Fruit fly (Drosophila melanogaster): ENCODE results near the gene CG3407.
A peak's percentile ranks its signal among the peaks of the same experiment; 100 is the strongest.

The CG3407 gene

DNA sequence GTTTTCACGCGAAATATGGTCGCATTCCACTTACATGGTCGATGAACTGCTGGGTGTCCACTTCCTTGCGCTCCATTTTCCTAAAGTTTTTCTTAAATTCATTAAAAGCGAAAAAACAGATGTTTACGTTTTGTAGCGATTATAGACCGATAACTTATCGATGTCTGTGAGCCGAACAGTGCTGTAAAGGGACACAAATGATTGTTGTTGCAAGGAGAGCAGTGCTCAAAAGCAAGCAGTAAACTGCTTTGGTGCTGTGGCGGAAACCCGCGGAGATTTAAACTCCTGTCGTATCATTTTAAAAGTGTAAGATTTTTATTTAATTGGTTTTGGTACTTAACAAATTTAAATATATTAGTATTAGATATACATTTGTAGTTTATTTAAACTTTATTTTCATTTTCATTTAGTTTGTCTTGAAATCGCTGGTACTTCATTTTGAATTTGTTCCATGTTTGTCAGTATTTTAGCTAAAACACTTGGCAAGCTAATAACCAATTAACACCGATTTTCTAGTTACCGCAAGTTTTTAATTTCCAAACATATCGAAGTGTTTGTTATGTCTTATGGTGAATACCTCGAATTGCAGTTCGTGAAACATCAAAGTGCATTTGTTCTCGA lies at the start of gene CG3407 (continued):
- no peak for TF ChIP-seq scrt (GFP tag; optimal IDR thresholded peaks at IDR 0.05)
- no peak for TF ChIP-seq ac (GFP tag; optimal IDR thresholded peaks at IDR 0.05)
- no peak for TF ChIP-seq Spps (tag; optimal IDR thresholded peaks at IDR 0.05)
- no peak for TF ChIP-seq CG17385 (GFP tag; optimal IDR thresholded peaks at IDR 0.05)
- TF ChIP-seq amos (GFP tag; IDR thresholded peaks at IDR 0.05; ENCODE audit: partially characterized antibody) = peak; percentile 82
- TF ChIP-seq bigmax (GFP tag; optimal IDR thresholded peaks at IDR 0.05) = no peak
- peak; percentile 55 for TF ChIP-seq Ptx1 (GFP tag; IDR thresholded peaks at IDR 0.05)
- no peak for TF ChIP-seq Hmx (GFP tag; optimal IDR thresholded peaks at IDR 0.05)
- TF ChIP-seq CG2875 (GFP tag; optimal IDR thresholded peaks at IDR 0.05) = no peak
- TF ChIP-seq CG7928 (GFP tag; optimal IDR thresholded peaks at IDR 0.05) = no peak
- no peak for TF ChIP-seq cad (GFP tag; optimal IDR thresholded peaks at IDR 0.05)
- no peak for TF ChIP-seq Atf6 (GFP tag; IDR thresholded peaks at IDR 0.05)
- peak; percentile 92 for TF ChIP-seq CG4360 (GFP tag; IDR thresholded peaks at IDR 0.05)
- TF ChIP-seq CG13424 (tag; optimal IDR thresholded peaks at IDR 0.05) = no peak
- TF ChIP-seq gce (GFP tag; IDR thresholded peaks at IDR 0.05) = no peak
- TF ChIP-seq stwl (tag; optimal IDR thresholded peaks at IDR 0.05) = peak; percentile 97
- no peak for TF ChIP-seq CG10431 (GFP tag; optimal IDR thresholded peaks at IDR 0.05)
- peak; percentile 36 for TF ChIP-seq CG3163 (GFP tag; optimal IDR thresholded peaks at IDR 0.05)
- TF ChIP-seq D19A (tag; optimal IDR thresholded peaks at IDR 0.05) = no peak
- TF ChIP-seq phol (tag; optimal IDR thresholded peaks at IDR 0.05) = peak; percentile 48
- TF ChIP-seq CG8765 (GFP tag; IDR thresholded peaks at IDR 0.05) = no peak
- TF ChIP-seq CG2202 (tag; optimal IDR thresholded peaks at IDR 0.05) = no peak
- no peak for TF ChIP-seq CG18011 (GFP tag; optimal IDR thresholded peaks at IDR 0.05)
- TF ChIP-seq CG8290 (GFP tag; optimal IDR thresholded peaks at IDR 0.05) = peak; percentile 60
- TF ChIP-seq CG8290 (tag; optimal IDR thresholded peaks at IDR 0.05) = no peak
- TF ChIP-seq CG3847 (GFP tag; IDR thresholded peaks at IDR 0.05) = peak; percentile 76
- peak; percentile 56 for TF ChIP-seq CG12391 (tag; optimal IDR thresholded peaks at IDR 0.05)
- TF ChIP-seq Max (GFP tag; optimal IDR thresholded peaks at IDR 0.05) = no peak
- TF ChIP-seq CG2712 (tag; optimal IDR thresholded peaks at IDR 0.05) = peak; percentile 33
- TF ChIP-seq Blimp-1 (GFP tag; optimal IDR thresholded peaks at IDR 0.05) = no peak
- no peak for TF ChIP-seq CG31441 (GFP tag; IDR thresholded peaks at IDR 0.05)
- TF ChIP-seq nom (GFP tag; optimal IDR thresholded peaks at IDR 0.05) = no peak
- TF ChIP-seq ara (GFP tag; IDR thresholded peaks at IDR 0.05) = no peak
- no peak for TF ChIP-seq CTCF (GFP tag; optimal IDR thresholded peaks at IDR 0.05)
- peak; percentile 54; the same call in 1 of the 2 replicates for TF ChIP-seq nerfin-2 (GFP tag; IDR thresholded peaks at IDR 0.05; ENCODE audit: partially characterized antibody)
- no peak for TF ChIP-seq CG10274 (GFP tag; optimal IDR thresholded peaks at IDR 0.05)
- TF ChIP-seq abd-A (tag; optimal IDR thresholded peaks at IDR 0.05) = no peak
- peak in 1 of 3 experiments; percentile 4 for TF ChIP-seq lola (GFP tag; optimal IDR thresholded peaks at IDR 0.05)
- TF ChIP-seq CG2129 (GFP tag; IDR thresholded peaks at IDR 0.05; ENCODE audit: partially characterized antibody) = no peak
- no peak for TF ChIP-seq sim (GFP tag; IDR thresholded peaks at IDR 0.05)
- TF ChIP-seq CG8944 (GFP tag; optimal IDR thresholded peaks at IDR 0.05) = peak; percentile 53
- peak; percentile 4 for TF ChIP-seq CG30431 (GFP tag; optimal IDR thresholded peaks at IDR 0.05)
- no peak for TF ChIP-seq sr (GFP tag; IDR thresholded peaks at IDR 0.05)
- no peak for TF ChIP-seq pfk (GFP tag; optimal IDR thresholded peaks at IDR 0.05)
- TF ChIP-seq CG17361 (GFP tag; IDR thresholded peaks at IDR 0.05) = no peak
- peak; percentile 75 for TF ChIP-seq Opbp (GFP tag; IDR thresholded peaks at IDR 0.05; ENCODE audit: partially characterized antibody)
- TF ChIP-seq Rx (GFP tag; IDR thresholded peaks at IDR 0.05) = no peak
- peak; percentile 90 for TF ChIP-seq CG4617 (GFP tag; optimal IDR thresholded peaks at IDR 0.05; ENCODE audit: borderline replicate concordance)
- no peak for TF ChIP-seq Doc2 (GFP tag; IDR thresholded peaks at IDR 0.05)
- TF ChIP-seq dan (GFP tag; IDR thresholded peaks at IDR 0.05) = no peak
- TF ChIP-seq CG1792 (GFP tag; optimal IDR thresholded peaks at IDR 0.05) = no peak

Measured in whole organism, embryonic.